Worm (Caenorhabditis elegans) whole organism, early embryonic: ENCODE data around the gene C14A4.7.

Experiments
- B0310.2 ChIP-seq: sonication (generic microtip); optimal IDR thresholded peaks from 2 replicates; lab custom pipeline; 2016; ENCODE audit warnings: mild to moderate bottlenecking, missing genetic modification characterization, missing compliant biosample characterization
- F13C5.2 ChIP-seq: sonication (generic microtip); optimal IDR thresholded peaks from 2 replicates; lab custom pipeline; 2017; ENCODE audit warnings: mild to moderate bottlenecking, missing genetic modification characterization, inconsistent platforms, missing compliant biosample characterization
- aly-1 ChIP-seq: sonication (generic microtip); optimal IDR thresholded peaks from 2 replicates; lab custom pipeline; 2016; ENCODE audit warnings: missing genetic modification characterization, missing compliant biosample characterization
- ama-1 ChIP-seq: fragments of 150-350 bp; optimal IDR thresholded peaks from 2 replicates; lab custom pipeline; 2014
- ceh-13 ChIP-seq: fragments of 200-800 bp; sonication (Bioruptor generic); optimal IDR thresholded peaks from 2 replicates; lab custom pipeline; 2018; ENCODE audit warnings: mild to moderate bottlenecking, missing genetic modification characterization, missing compliant biosample characterization
- ceh-36 ChIP-seq: sonication (generic microtip); optimal IDR thresholded peaks from 2 replicates; lab custom pipeline; 2016; ENCODE audit warnings: missing genetic modification characterization, inconsistent platforms, missing compliant biosample characterization
- ets-7 ChIP-seq: sonication (generic microtip); optimal IDR thresholded peaks from 2 replicates; lab custom pipeline; 2016; ENCODE audit warnings: missing genotype, missing genetic modification characterization, missing compliant biosample characterization
- flt-1 ChIP-seq: fragments of 200-800 bp; sonication (Bioruptor generic); IDR thresholded peaks from 2 replicates; pipeline ENCODE4 v1.3.6; 2022; ENCODE audit warnings: missing genetic modification characterization, missing compliant biosample characterization
- hmbx-1 ChIP-seq: sonication (generic microtip); optimal IDR thresholded peaks from 2 replicates; lab custom pipeline; 2016; ENCODE audit warnings: mild to moderate bottlenecking, missing genetic modification characterization, missing compliant biosample characterization
- hmg-4 ChIP-seq: fragments of 200-800 bp; sonication (Bioruptor generic); optimal IDR thresholded peaks from 2 replicates; lab custom pipeline; 2018; ENCODE audit warnings: mild to moderate bottlenecking, missing genetic modification characterization, missing compliant biosample characterization
- hnd-1 ChIP-seq: sonication (generic microtip); optimal IDR thresholded peaks from 2 replicates; lab custom pipeline; 2016; ENCODE audit warnings: missing genetic modification characterization, missing compliant biosample characterization
- pes-1 ChIP-seq: fragments of 200-800 bp; sonication (Bioruptor generic); IDR thresholded peaks from 2 replicates; pipeline ENCODE4 v1.3.6; 2022; ENCODE audit warnings: missing genetic modification reagents, missing genetic modification characterization, missing compliant biosample characterization
- scrt-1 ChIP-seq: fragments of 200-800 bp; sonication (Bioruptor generic); IDR thresholded peaks from 2 replicates; pipeline ENCODE4 v1.3.6; 2022; ENCODE audit warnings: missing genetic modification characterization, missing compliant biosample characterization
- sea-1 ChIP-seq: fragments of 200-800 bp; sonication (Bioruptor generic); conservative IDR thresholded peaks from 2 replicates; pipeline ENCODE4 v1.3.6; 2022; ENCODE audit warnings: missing genetic modification characterization, missing compliant biosample characterization
- tbx-11 ChIP-seq: fragments of 200-800 bp; sonication (Bioruptor generic); IDR thresholded peaks from 2 replicates; pipeline ENCODE4 v1.3.6; 2022; ENCODE audit warnings: missing genetic modification characterization, missing compliant biosample characterization
- tbx-37 ChIP-seq: fragments of 200-800 bp; sonication (Bioruptor generic); conservative IDR thresholded peaks from 2 replicates; pipeline ENCODE4 v1.3.6; 2022; ENCODE audit warnings: missing genetic modification reagents, missing genetic modification characterization, missing compliant biosample characterization
- tra-4 ChIP-seq: sonication (generic microtip); optimal IDR thresholded peaks from 2 replicates; lab custom pipeline; 2017; ENCODE audit warnings: missing genetic modification characterization, missing compliant biosample characterization

The C14A4.7 gene

DNA sequence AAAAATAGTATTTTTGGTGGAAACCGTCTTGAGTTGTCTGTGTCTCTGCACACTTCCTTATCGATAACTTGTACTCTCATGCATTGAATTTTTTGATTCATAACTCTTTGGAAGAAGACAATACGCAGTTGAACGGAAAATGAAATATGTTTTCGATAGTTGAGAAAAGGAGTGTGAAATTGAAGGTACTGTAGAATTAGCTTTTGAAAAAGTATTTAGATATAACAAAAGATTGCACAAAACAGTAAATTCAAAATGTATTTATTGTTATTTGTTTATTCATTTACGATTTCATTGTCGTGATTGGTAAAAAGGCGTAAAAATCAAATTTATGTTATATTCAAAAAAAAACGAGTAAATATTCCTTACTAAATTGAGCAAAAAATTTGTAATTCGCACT lies at the start of gene C14A4.7:
Gene C14A4.7, minus strand, starts transcription at position 101 of the 400 bp plus-strand sequence.
- TF ChIP-seq sea-1 (GFP tag; lab: Robert Waterston, UW) (no peak), B0310.2 (tag; lab: Kevin White, UChicago) (no peak), tbx-11 (GFP tag; lab: Robert Waterston, UW) (no peak), aly-1 (tag; lab: Kevin White, UChicago) (no peak), scrt-1 (GFP tag; lab: Robert Waterston, UW) (no peak), ceh-13 (GFP tag; lab: Kevin White, UChicago) (no peak), F13C5.2 (tag; lab: Kevin White, UChicago) (no peak), tra-4 (tag; lab: Kevin White, UChicago) (no peak), tbx-37 (GFP tag; lab: Robert Waterston, UW) (no peak), flt-1 (no peak), ceh-36 (tag; lab: Kevin White, UChicago) (no peak), hmbx-1 (tag; lab: Kevin White, UChicago) (no peak), pes-1 (GFP tag; lab: Robert Waterston, UW) (no peak), ets-7 (tag; lab: Kevin White, UChicago) (no peak), ama-1 (lab: Kevin White, UChicago) (no peak), hnd-1 (tag; lab: Kevin White, UChicago) (no peak), hmg-4 (no peak)

DNA sequence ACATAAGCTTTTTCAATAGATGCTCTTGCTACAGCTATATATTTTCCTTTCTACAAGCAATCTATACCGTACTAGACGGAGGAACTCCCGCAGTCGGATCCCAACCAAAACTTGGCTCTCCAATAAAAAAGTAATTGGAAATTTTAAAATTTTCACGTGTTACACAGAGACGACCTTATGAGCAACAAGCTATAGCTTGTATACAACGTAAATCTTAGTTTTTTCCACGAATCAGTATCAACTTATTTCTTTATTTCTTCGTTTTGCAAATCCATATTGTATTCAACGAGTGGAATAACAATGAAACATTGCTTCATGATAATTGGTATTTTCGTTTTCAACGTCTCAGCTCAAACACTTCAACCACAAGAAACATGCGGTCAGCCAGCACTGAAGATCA lies 47.0 kb upstream of the C14A4.7 start, which contains the start of gene M28.4:
Gene M28.4, plus strand, starts transcription at position 301 of the 400 bp plus-strand sequence.
- TF ChIP-seq scrt-1 (GFP tag; lab: Robert Waterston, UW), result no peak
- TF ChIP-seq aly-1 (tag; lab: Kevin White, UChicago), result no peak
- no peak for TF ChIP-seq tbx-37 (GFP tag; lab: Robert Waterston, UW)
- TF ChIP-seq ceh-13 (GFP tag; lab: Kevin White, UChicago), result no peak
- TF ChIP-seq pes-1 (GFP tag; lab: Robert Waterston, UW), result no peak
- no peak for TF ChIP-seq F13C5.2 (tag; lab: Kevin White, UChicago)
- no peak for TF ChIP-seq hmg-4
- TF ChIP-seq flt-1, result no peak
- no peak for TF ChIP-seq hnd-1 (tag; lab: Kevin White, UChicago)
- no peak for TF ChIP-seq ama-1 (lab: Kevin White, UChicago)
- TF ChIP-seq hmbx-1 (tag; lab: Kevin White, UChicago), result no peak
- TF ChIP-seq tbx-11 (GFP tag; lab: Robert Waterston, UW), result no peak
- TF ChIP-seq sea-1 (GFP tag; lab: Robert Waterston, UW), result no peak

DNA sequence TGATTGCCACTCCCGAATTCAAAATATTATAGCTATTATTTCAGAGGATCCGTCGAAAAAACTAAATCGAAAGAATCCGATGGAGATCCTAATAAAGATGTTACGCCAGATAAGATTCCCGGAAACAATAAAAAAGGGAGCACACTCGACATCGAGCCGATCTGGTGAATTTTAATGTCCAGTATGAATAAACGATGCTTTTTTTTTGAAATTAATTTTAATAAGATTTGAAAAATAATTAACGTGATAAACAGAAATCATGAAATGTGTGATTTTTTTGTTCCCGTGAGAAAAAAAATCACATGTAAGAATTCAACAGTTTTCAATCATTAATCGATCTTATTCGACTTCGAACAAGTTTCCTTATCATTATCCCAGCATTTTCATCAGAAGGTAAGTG lies 42.7 kb upstream of the C14A4.7 start, which contains the start of gene M28.9:
Gene M28.9, plus strand, starts transcription at position 301 of the 400 bp plus-strand sequence.
- TF ChIP-seq tbx-11 (GFP tag; lab: Robert Waterston, UW) (no peak), ama-1 (lab: Kevin White, UChicago) (no peak), ceh-13 (GFP tag; lab: Kevin White, UChicago) (no peak), pes-1 (GFP tag; lab: Robert Waterston, UW) (no peak), scrt-1 (GFP tag; lab: Robert Waterston, UW) (no peak), flt-1 (no peak), tra-4 (tag; lab: Kevin White, UChicago) (no peak), B0310.2 (tag; lab: Kevin White, UChicago) (no peak), F13C5.2 (tag; lab: Kevin White, UChicago) (no peak), ceh-36 (tag; lab: Kevin White, UChicago) (no peak), hnd-1 (tag; lab: Kevin White, UChicago) (no peak), hmg-4 (no peak), ets-7 (tag; lab: Kevin White, UChicago) (no peak), aly-1 (tag; lab: Kevin White, UChicago) (no peak), tbx-37 (GFP tag; lab: Robert Waterston, UW) (no peak), hmbx-1 (tag; lab: Kevin White, UChicago) (no peak), sea-1 (GFP tag; lab: Robert Waterston, UW) (no peak)

DNA sequence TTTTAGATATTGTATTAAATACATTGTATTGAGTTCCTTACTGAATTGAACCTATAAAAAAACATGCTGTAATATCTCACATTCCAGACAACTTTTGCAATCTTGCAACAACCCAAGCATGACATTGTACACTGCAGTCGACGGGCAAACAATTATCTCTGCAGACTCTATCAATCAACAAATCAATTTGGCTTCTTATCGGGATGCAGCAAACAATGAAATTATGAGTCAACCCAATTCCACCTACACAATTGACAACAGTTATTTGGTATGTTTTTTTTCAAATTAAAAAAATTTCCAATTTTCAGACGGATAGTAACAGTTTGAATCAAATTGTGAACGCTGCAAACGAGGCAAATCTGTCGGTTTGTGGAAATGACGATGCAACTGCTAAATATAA lies 34.6 kb upstream of the C14A4.7 start:
- TF ChIP-seq ama-1 (lab: Kevin White, UChicago) (no peak), flt-1 (no peak), F13C5.2 (tag; lab: Kevin White, UChicago) (no peak), ceh-36 (tag; lab: Kevin White, UChicago) (no peak), B0310.2 (tag; lab: Kevin White, UChicago) (no peak), tra-4 (tag; lab: Kevin White, UChicago) (no peak), sea-1 (GFP tag; lab: Robert Waterston, UW) (no peak), ets-7 (tag; lab: Kevin White, UChicago) (no peak), tbx-11 (GFP tag; lab: Robert Waterston, UW) (no peak), scrt-1 (GFP tag; lab: Robert Waterston, UW) (no peak), ceh-13 (GFP tag; lab: Kevin White, UChicago) (no peak), tbx-37 (GFP tag; lab: Robert Waterston, UW) (no peak)

DNA sequence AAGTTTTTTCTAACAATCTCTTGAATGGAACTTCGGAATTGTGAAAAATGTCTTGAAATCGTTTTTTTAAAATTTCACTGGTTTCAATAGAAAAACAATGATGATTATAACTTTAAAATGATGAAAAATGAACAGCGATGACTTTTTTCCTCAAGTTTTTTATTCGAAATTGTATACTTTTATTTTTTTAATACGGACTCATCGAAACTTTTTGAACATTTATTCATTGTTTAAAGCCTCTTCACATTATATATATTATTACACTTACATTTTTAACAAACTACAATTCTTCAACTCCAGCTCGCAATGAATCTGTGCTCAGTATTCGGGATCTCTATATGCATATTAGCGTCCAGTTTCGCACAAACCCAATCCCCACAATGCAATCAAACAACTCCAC lies 31.6 kb upstream of the C14A4.7 start, which contains the start of gene M28.8:
Gene M28.8, plus strand, starts transcription at position 301 of the 400 bp plus-strand sequence.
- TF ChIP-seq tbx-11 (GFP tag; lab: Robert Waterston, UW) (no peak), ceh-13 (GFP tag; lab: Kevin White, UChicago) (no peak), scrt-1 (GFP tag; lab: Robert Waterston, UW) (no peak)

DNA sequence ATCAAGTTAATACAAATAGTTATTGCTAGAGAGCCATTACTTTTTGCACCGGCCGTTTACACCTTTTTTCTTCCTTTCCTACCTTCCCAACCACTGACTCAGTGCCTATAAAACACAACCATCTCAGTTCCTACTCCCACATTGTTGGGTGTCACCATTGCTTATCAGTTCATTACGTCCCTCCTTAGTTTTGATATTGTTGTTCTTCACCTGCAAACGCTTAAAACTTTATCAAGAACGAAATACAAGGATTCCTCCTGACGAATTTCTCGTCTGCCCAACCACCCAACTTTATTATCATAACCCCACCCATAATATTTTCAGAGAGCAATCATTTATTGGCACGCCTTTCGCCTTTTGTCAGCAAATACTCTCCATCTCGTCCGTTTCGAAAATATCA lies 30.7 kb upstream of the C14A4.7 start:
- TF ChIP-seq B0310.2 (tag; lab: Kevin White, UChicago), result no peak
- TF ChIP-seq hnd-1 (tag; lab: Kevin White, UChicago), result no peak
- no peak for TF ChIP-seq hmg-4
- TF ChIP-seq ama-1 (lab: Kevin White, UChicago), result no peak
- no peak for TF ChIP-seq flt-1
- TF ChIP-seq sea-1 (GFP tag; lab: Robert Waterston, UW), result no peak
- no peak for TF ChIP-seq ets-7 (tag; lab: Kevin White, UChicago)
- TF ChIP-seq tbx-37 (GFP tag; lab: Robert Waterston, UW), result no peak
- no peak for TF ChIP-seq scrt-1 (GFP tag; lab: Robert Waterston, UW)
- TF ChIP-seq F13C5.2 (tag; lab: Kevin White, UChicago), result no peak
- TF ChIP-seq tra-4 (tag; lab: Kevin White, UChicago), result no peak
- TF ChIP-seq aly-1 (tag; lab: Kevin White, UChicago), result no peak
